Worm (Caenorhabditis elegans) whole organism, L3 larva: ENCODE measurements around the gene srd-12.

ENCODE experiments used
- nhr-12 ChIP-seq: fragments of 150-350 bp; optimal IDR thresholded peaks from 2 replicates; lab custom pipeline; 2014; ENCODE audit warnings: missing biosample characterization, missing genetic modification characterization
- nhr-25 ChIP-seq: sonication (generic microtip); optimal IDR thresholded peaks from 2 replicates; lab custom pipeline; 2017; ENCODE audit warnings: missing biosample characterization, missing genetic modification characterization
- snpc-4 ChIP-seq: fragments of 150-350 bp; optimal IDR thresholded peaks from 2 replicates; lab custom pipeline; 2014; ENCODE audit warnings: missing biosample characterization, missing genetic modification characterization

DNA sequence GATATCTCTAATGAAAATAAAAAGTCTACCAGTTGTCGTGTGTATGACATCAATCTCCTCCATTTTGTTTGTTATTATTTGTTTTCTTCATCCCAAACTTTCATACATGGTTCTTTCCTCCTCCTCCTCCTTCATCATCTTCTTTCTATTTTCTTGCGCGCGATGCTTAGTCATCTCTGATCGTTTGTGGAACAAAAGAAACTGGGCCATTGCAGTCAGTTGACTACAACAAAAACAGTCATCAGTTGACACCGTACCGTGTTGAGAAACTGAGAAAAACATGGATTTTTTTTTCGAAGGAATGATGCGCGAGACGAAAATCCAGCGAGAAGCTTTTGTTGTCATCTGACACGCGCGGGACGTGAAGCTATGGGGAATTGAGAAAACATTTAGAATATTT is 24.8 kb downstream of the srd-12 start:
- no peak for TF ChIP-seq nhr-12 (tag; lab: Kevin White, UChicago)
- no peak for TF ChIP-seq nhr-25
- no peak for TF ChIP-seq snpc-4 (tag; lab: Kevin White, UChicago)
